Worm (Caenorhabditis elegans) whole organism, young adult: ENCODE results near the gene C25H3.3.

ENCODE experiments used
- F33H1.4 ChIP-seq: fragments of 200-800 bp; sonication (Bioruptor generic); IDR thresholded peaks from 2 replicates; pipeline ENCODE4 v1.3.6; 2022; ENCODE audit warnings: missing genetic modification reagents, missing genetic modification characterization, missing compliant biosample characterization
- Y56A3A.18 ChIP-seq: fragments of 200-800 bp; sonication (Bioruptor generic); IDR thresholded peaks from 2 replicates; pipeline ENCODE4 v1.3.6; 2022; ENCODE audit warnings: missing genetic modification reagents, missing genetic modification characterization, missing compliant biosample characterization
- ZK185.1 ChIP-seq: sonication (generic microtip); optimal IDR thresholded peaks from 2 replicates; lab custom pipeline; 2016; ENCODE audit warnings: mild to moderate bottlenecking, missing genetic modification characterization, missing compliant biosample characterization; ENCODE audit not compliant: poor library complexity, severe bottlenecking
- ama-1 ChIP-seq, 3 experiments: fragments of 150-350 bp in 1 of 3; sonication (generic microtip) in 2 of 3; optimal IDR thresholded peaks; 2 replicates each; lab custom pipeline; 2014 to 2018; ENCODE audit warnings: missing biosample characterization in 2 of 3, missing genetic modification characterization in 2 of 3, missing genetic modification reagents in 2 of 3
- chd-7 ChIP-seq: sonication (generic microtip); optimal IDR thresholded peaks from 2 replicates; lab custom pipeline; 2016; ENCODE audit warnings: mild to moderate bottlenecking, missing genetic modification characterization, moderate library complexity, missing compliant biosample characterization
- hlh-12 ChIP-seq: sonication (generic microtip); optimal IDR thresholded peaks from 2 replicates; lab custom pipeline; 2016; ENCODE audit warnings: missing genetic modification characterization, missing compliant biosample characterization
- let-607 ChIP-seq, 2 experiments: fragments of 200-800 bp in 1 of 2; sonication (Bioruptor generic) in 1 of 2; sonication (generic microtip) in 1 of 2; optimal IDR thresholded peaks; 2 replicates each; lab custom pipeline; 2016 to 2018; ENCODE audit warnings: mild to moderate bottlenecking in 2 of 2, missing compliant biosample characterization in 2 of 2, missing genetic modification characterization in 2 of 2, moderate library complexity in 2 of 2, missing genotype in 1 of 2
- nfya-1 ChIP-seq: sonication (generic microtip); optimal IDR thresholded peaks from 2 replicates; lab custom pipeline; 2017; ENCODE audit warnings: antibody characterized with exemption, missing compliant biosample characterization, missing genetic modification characterization, borderline replicate concordance; ENCODE audit not compliant: insufficient read depth

- TF ChIP-seq ZK185.1: no peak
- no peak for TF ChIP-seq nfya-1 (tag; lab: Kevin White, UChicago)
- TF ChIP-seq F33H1.4 (GFP tag; lab: Robert Waterston, UW): no peak
- TF ChIP-seq Y56A3A.18 (GFP tag; lab: Robert Waterston, UW): no peak
- TF ChIP-seq hlh-12 (tag; lab: Kevin White, UChicago): no peak
- TF ChIP-seq let-607 (tag; optimal IDR thresholded peaks at IDR 0.05; lab: Kevin White, UChicago): no peak
- TF ChIP-seq ama-1 (optimal IDR thresholded peaks at IDR 0.05; lab: Kevin White, UChicago): no peak
- no peak for TF ChIP-seq ama-1 (GFP tag; optimal IDR thresholded peaks at IDR 0.05; lab: Kevin White, UChicago)
- TF ChIP-seq chd-7: no peak
Measured at ce11 chrII:5654215-5654614, 39.8 kb upstream of the C25H3.3 start, which contains the start of gene F59E12.1.
